Worm (Caenorhabditis elegans) whole organism, late embryonic: ENCODE results near the gene gtf-2E2.

Experiments used
- Y22D7AL.16 ChIP-seq: sonication (generic microtip); optimal IDR thresholded peaks from 2 replicates; lab custom pipeline; 2016; ENCODE audit warnings: missing genetic modification characterization, missing compliant biosample characterization
- ama-1 ChIP-seq: fragments of 150-350 bp; optimal IDR thresholded peaks from 2 replicates; lab custom pipeline; 2014

ce11 chrII:11545952-11546325 is 3.6 kb upstream of the gtf-2E2 start:
- TF ChIP-seq Y22D7AL.16 (tag; lab: Kevin White, UChicago) = no peak
- no peak for TF ChIP-seq ama-1 (lab: Kevin White, UChicago)
